Worm (Caenorhabditis elegans): ENCODE data around the gene aat-3.

- peak; percentile 94 for TF ChIP-seq dsc-1 (tag; optimal IDR thresholded peaks at IDR 0.05)
- TF ChIP-seq ztf-11 (tag; optimal IDR thresholded peaks at IDR 0.05): no peak
These were observed 52.4 kb downstream of the aat-3 start for ce11 chrX:2604358-2605016.
